Fruit fly (Drosophila melanogaster): ENCODE results near the gene CG13101.

DNA sequence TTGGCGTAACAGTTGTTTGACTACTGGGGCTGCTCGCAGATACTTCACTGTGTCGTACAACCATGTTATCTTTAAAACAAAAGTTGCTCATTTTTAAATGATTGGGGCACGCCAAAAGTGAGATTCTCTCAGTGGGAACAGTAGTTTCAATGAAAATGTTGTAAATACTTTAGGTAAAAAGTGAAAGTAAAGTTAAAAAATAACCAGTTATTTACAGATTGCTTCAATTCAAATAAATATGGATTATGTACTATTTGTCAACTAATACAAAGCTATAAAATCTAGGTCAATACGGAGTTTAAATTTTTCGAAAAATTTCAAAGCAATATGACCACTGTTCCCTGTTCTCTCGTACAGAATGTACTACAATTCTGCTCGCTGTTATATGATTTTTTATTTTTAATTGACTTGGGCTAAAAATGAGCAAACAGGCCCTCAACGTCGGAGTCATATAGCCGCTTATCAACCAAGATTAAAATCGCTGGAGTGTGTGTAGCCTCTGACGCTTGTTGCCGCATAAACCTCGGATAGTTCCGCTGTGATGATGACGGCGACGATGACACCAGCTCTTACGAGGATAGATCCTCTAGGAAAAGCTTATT is 42.8 kb downstream of the CG13101 start, which contains the start of gene Argl:
- TF ChIP-seq odd (GFP tag; optimal IDR thresholded peaks at IDR 0.05) (no peak), CG7839 (tag; optimal IDR thresholded peaks at IDR 0.05) (no peak), onecut (GFP tag; IDR thresholded peaks at IDR 0.05) (no peak), HmgZ (tag; optimal IDR thresholded peaks at IDR 0.05) (no peak), CG1529 (GFP tag; optimal IDR thresholded peaks at IDR 0.05) (no peak), CG6791 (GFP tag; IDR thresholded peaks at IDR 0.05; ENCODE audit: partially characterized antibody) (no peak), wek (GFP tag; optimal IDR thresholded peaks at IDR 0.05) (no peak)
